Fruit fly (Drosophila melanogaster): ENCODE results near the gene CG16711.

- TF ChIP-seq h (GFP tag; optimal IDR thresholded peaks at IDR 0.05) (peak; percentile 39), lola (GFP tag; optimal IDR thresholded peaks at IDR 0.05) (no peak), Dif (GFP tag; optimal IDR thresholded peaks at IDR 0.05; ENCODE audit: partially characterized antibody) (no peak), usp (GFP tag; optimal IDR thresholded peaks at IDR 0.05) (no peak), Vsx2 (GFP tag; optimal IDR thresholded peaks at IDR 0.05; ENCODE audit: partially characterized antibody) (no peak), jim (GFP tag; optimal IDR thresholded peaks at IDR 0.05) (no peak), psq (GFP tag; optimal IDR thresholded peaks at IDR 0.05) (peak; percentile 24), Dfd (GFP tag; optimal IDR thresholded peaks at IDR 0.05) (no peak), Rel (GFP tag; optimal IDR thresholded peaks at IDR 0.05) (no peak), Rel (tag; optimal IDR thresholded peaks at IDR 0.05) (no peak), dsf (GFP tag; optimal IDR thresholded peaks at IDR 0.05; ENCODE audit: borderline replicate concordance) (no peak)
These were observed 8.1 kb downstream of the CG16711 start for dm6 chr3L:9712066-9712789.
